Worm (Caenorhabditis elegans) whole organism, young adult: Measurements from ENCODE around the gene exos-4.1.

Source experiments
- B0019.2 ChIP-seq: fragments of 200-800 bp; sonication (Bioruptor generic); conservative IDR thresholded peaks from 2 replicates; pipeline ENCODE4 v1.3.6; 2022; ENCODE audit warnings: missing genetic modification reagents, missing genetic modification characterization, missing compliant biosample characterization
- B0035.1 ChIP-seq: sonication (generic microtip); optimal IDR thresholded peaks from 2 replicates; lab custom pipeline; 2016; ENCODE audit warnings: missing genetic modification characterization, mild to moderate bottlenecking, missing compliant biosample characterization, missing genotype, missing genetic modification reagents
- B0336.3 ChIP-seq: fragments of 200-800 bp; sonication (Bioruptor generic); IDR thresholded peaks from 2 replicates; pipeline ENCODE4 v1.3.6; 2022; ENCODE audit warnings: missing genetic modification characterization, missing compliant biosample characterization
- D2030.7 ChIP-seq: fragments of 200-800 bp; sonication (Bioruptor generic); IDR thresholded peaks from 2 replicates; pipeline ENCODE4 v1.3.6; 2022; ENCODE audit warnings: missing genetic modification reagents, missing genetic modification characterization, missing compliant biosample characterization
- F10E7.11 ChIP-seq: sonication (generic microtip); optimal IDR thresholded peaks from 2 replicates; lab custom pipeline; 2017; ENCODE audit warnings: mild to moderate bottlenecking, missing genetic modification characterization, moderate library complexity, missing compliant biosample characterization
- F23B12.7 ChIP-seq: sonication (generic microtip); optimal IDR thresholded peaks from 2 replicates; lab custom pipeline; 2017; ENCODE audit warnings: missing genetic modification characterization, mild to moderate bottlenecking, missing compliant biosample characterization, antibody characterized with exemption, moderate library complexity; ENCODE audit not compliant: insufficient read depth
- K11D2.4 ChIP-seq: fragments of 200-800 bp; sonication (Bioruptor generic); IDR thresholded peaks from 2 replicates; pipeline ENCODE4 v1.3.6; 2022; ENCODE audit warnings: missing genetic modification reagents, missing genetic modification characterization, missing compliant biosample characterization
- K12H6.12 ChIP-seq: fragments of 200-800 bp; sonication (Bioruptor generic); optimal IDR thresholded peaks from 2 replicates; lab custom pipeline; 2018; ENCODE audit warnings: mild to moderate bottlenecking, missing genetic modification characterization, missing compliant biosample characterization
- T26A5.8 ChIP-seq: sonication (generic microtip); optimal IDR thresholded peaks from 2 replicates; lab custom pipeline; 2016; ENCODE audit warnings: missing genetic modification characterization, missing compliant biosample characterization
- Y95B8A.8 ChIP-seq: fragments of 200-800 bp; sonication (Bioruptor generic); IDR thresholded peaks from 2 replicates; pipeline ENCODE4 v1.3.6; 2022; ENCODE audit warnings: missing genetic modification reagents, missing genetic modification characterization, missing compliant biosample characterization
- akir-1 ChIP-seq: fragments of 200-800 bp; sonication (Bioruptor generic); optimal IDR thresholded peaks from 2 replicates; lab custom pipeline; 2018; ENCODE audit warnings: mild to moderate bottlenecking, missing genetic modification characterization, moderate library complexity, missing compliant biosample characterization
- athp-1 ChIP-seq: sonication (generic microtip); optimal IDR thresholded peaks from 2 replicates; lab custom pipeline; 2017; ENCODE audit warnings: mild to moderate bottlenecking, missing genetic modification characterization, missing compliant biosample characterization
- cebp-1 ChIP-seq, 2 experiments: fragments of 200-800 bp in 1 of 2; sonication (Bioruptor generic) in 1 of 2; sonication (generic microtip) in 1 of 2; IDR thresholded peaks in 1 of 2; optimal IDR thresholded peaks in 1 of 2; 2 replicates each; pipeline versions ENCODE4 v1.3.6 to Lab custom; 2017 to 2022; ENCODE audit warnings: missing compliant biosample characterization in 2 of 2, missing genetic modification characterization in 2 of 2, mild to moderate bottlenecking in 1 of 2, missing genetic modification reagents in 1 of 2, moderate library complexity in 1 of 2
- cebp-2 ChIP-seq: fragments of 200-800 bp; sonication (Bioruptor generic); IDR thresholded peaks from 2 replicates; pipeline ENCODE4 v1.3.6; 2022; ENCODE audit warnings: missing genetic modification characterization, missing compliant biosample characterization
- ceh-100 ChIP-seq: fragments of 200-800 bp; sonication (Bioruptor generic); IDR thresholded peaks from 2 replicates; pipeline ENCODE4 v1.3.6; 2022; ENCODE audit warnings: missing genetic modification reagents, missing genetic modification characterization, missing compliant biosample characterization
- ceh-40 ChIP-seq: fragments of 200-800 bp; sonication (Bioruptor generic); IDR thresholded peaks from 2 replicates; pipeline ENCODE4 v1.3.6; 2022; ENCODE audit warnings: missing genetic modification characterization, missing compliant biosample characterization
- ceh-79 ChIP-seq: sonication (generic microtip); optimal IDR thresholded peaks from 2 replicates; lab custom pipeline; 2017; ENCODE audit warnings: mild to moderate bottlenecking, missing genetic modification characterization, missing compliant biosample characterization
- die-1 ChIP-seq: sonication (generic microtip); optimal IDR thresholded peaks from 2 replicates; lab custom pipeline; 2016; ENCODE audit warnings: missing genotype, mild to moderate bottlenecking, missing genetic modification characterization, missing compliant biosample characterization
- ekl-4 ChIP-seq: fragments of 200-800 bp; sonication (Bioruptor generic); IDR thresholded peaks from 2 replicates; pipeline ENCODE4 v1.3.6; 2022; ENCODE audit warnings: missing genetic modification reagents, missing genetic modification characterization, missing compliant biosample characterization
- gei-17 ChIP-seq: fragments of 200-800 bp; sonication (Bioruptor generic); optimal IDR thresholded peaks from 2 replicates; lab custom pipeline; 2018; ENCODE audit warnings: mild to moderate bottlenecking, missing genetic modification characterization, missing compliant biosample characterization
- him-1 ChIP-seq: sonication (generic microtip); optimal IDR thresholded peaks from 2 replicates; lab custom pipeline; 2016; ENCODE audit warnings: missing genotype, missing genetic modification reagents, missing genetic modification characterization, missing compliant biosample characterization
- hlh-12 ChIP-seq: sonication (generic microtip); optimal IDR thresholded peaks from 2 replicates; lab custom pipeline; 2016; ENCODE audit warnings: missing genetic modification characterization, missing compliant biosample characterization
- let-607 ChIP-seq, 2 experiments: fragments of 200-800 bp in 1 of 2; sonication (Bioruptor generic) in 1 of 2; sonication (generic microtip) in 1 of 2; optimal IDR thresholded peaks; 2 replicates each; lab custom pipeline; 2016 to 2018; ENCODE audit warnings: mild to moderate bottlenecking in 2 of 2, missing compliant biosample characterization in 2 of 2, missing genetic modification characterization in 2 of 2, moderate library complexity in 2 of 2, missing genotype in 1 of 2
- lin-35 ChIP-seq, 3 experiments: fragments of 150-350 bp in 2 of 3; sonication (generic microtip) in 1 of 3; optimal IDR thresholded peaks; 2 replicates each; lab custom pipeline; 2014 to 2018; ENCODE audit warnings: missing biosample characterization in 3 of 3, missing genetic modification characterization in 3 of 3, missing genetic modification reagents in 3 of 3
- lin-40 ChIP-seq: sonication (generic microtip); optimal IDR thresholded peaks from 2 replicates; lab custom pipeline; 2016; ENCODE audit warnings: missing genetic modification characterization, mild to moderate bottlenecking, missing compliant biosample characterization, missing genotype, missing genetic modification reagents
- lin-54 ChIP-seq: fragments of 200-800 bp; sonication (Bioruptor generic); optimal IDR thresholded peaks from 2 replicates; lab custom pipeline; 2018; ENCODE audit warnings: mild to moderate bottlenecking, missing genetic modification characterization, missing compliant biosample characterization
- madf-3 ChIP-seq: fragments of 200-800 bp; sonication (Bioruptor generic); IDR thresholded peaks from 2 replicates; pipeline ENCODE4 v1.3.6; 2022; ENCODE audit warnings: missing genetic modification reagents, missing genetic modification characterization, missing compliant biosample characterization
- madf-6 ChIP-seq: fragments of 200-800 bp; sonication (Bioruptor generic); IDR thresholded peaks from 2 replicates; pipeline ENCODE4 v1.3.6; 2022; ENCODE audit warnings: missing genetic modification reagents, missing genetic modification characterization, missing compliant biosample characterization
- madf-8 ChIP-seq: fragments of 200-800 bp; sonication (Bioruptor generic); conservative IDR thresholded peaks from 2 replicates; pipeline ENCODE4 v1.3.6; 2022; ENCODE audit warnings: missing genetic modification reagents, missing genetic modification characterization, missing compliant biosample characterization
- mel-28 ChIP-seq: sonication (generic microtip); optimal IDR thresholded peaks from 2 replicates; lab custom pipeline; 2016; ENCODE audit warnings: borderline replicate concordance, mild to moderate bottlenecking, missing genetic modification characterization, missing compliant biosample characterization
- mes-4 ChIP-seq: sonication (generic microtip); optimal IDR thresholded peaks from 2 replicates; lab custom pipeline; 2016; ENCODE audit warnings: missing genotype, missing genetic modification characterization, missing compliant biosample characterization
- nfya-1 ChIP-seq: sonication (generic microtip); optimal IDR thresholded peaks from 2 replicates; lab custom pipeline; 2017; ENCODE audit warnings: antibody characterized with exemption, missing compliant biosample characterization, missing genetic modification characterization, borderline replicate concordance; ENCODE audit not compliant: insufficient read depth
- nhr-179 ChIP-seq: sonication (generic microtip); optimal IDR thresholded peaks from 2 replicates; lab custom pipeline; 2016; ENCODE audit warnings: mild to moderate bottlenecking, missing genetic modification characterization, missing compliant biosample characterization
- nhr-27 ChIP-seq: fragments of 200-800 bp; sonication (Bioruptor generic); optimal IDR thresholded peaks from 2 replicates; lab custom pipeline; 2018; ENCODE audit warnings: mild to moderate bottlenecking, missing genetic modification characterization, moderate library complexity, missing compliant biosample characterization
- nhr-90 ChIP-seq: sonication (generic microtip); optimal IDR thresholded peaks from 2 replicates; lab custom pipeline; 2016; ENCODE audit warnings: missing genotype, mild to moderate bottlenecking, missing genetic modification characterization, missing compliant biosample characterization
- pha-4 ChIP-seq: fragments of 150-350 bp; sonication (generic microtip); optimal IDR thresholded peaks from 2 replicates; lab custom pipeline; 2014; ENCODE audit warnings: missing biosample characterization, missing genetic modification reagents, missing genetic modification characterization
- rcor-1 ChIP-seq: fragments of 200-800 bp; sonication (Bioruptor generic); IDR thresholded peaks from 2 replicates; pipeline ENCODE4 v1.3.6; 2022; ENCODE audit warnings: missing genetic modification reagents, missing genetic modification characterization, missing compliant biosample characterization
- rec-8 ChIP-seq, 2 experiments: sonication (generic microtip); optimal IDR thresholded peaks; 2 replicates each; lab custom pipeline; 2016; ENCODE audit warnings: mild to moderate bottlenecking in 2 of 2, missing genetic modification characterization in 2 of 2, missing genetic modification reagents in 2 of 2, missing genotype in 2 of 2, missing biosample characterization in 1 of 2, missing compliant biosample characterization in 1 of 2, moderate library complexity in 1 of 2
- snpc-1.1 ChIP-seq: sonication (generic microtip); optimal IDR thresholded peaks from 2 replicates; lab custom pipeline; 2017; ENCODE audit warnings: missing genetic modification characterization, mild to moderate bottlenecking, missing compliant biosample characterization, antibody characterized with exemption, moderate library complexity, missing genotype, missing genetic modification reagents; ENCODE audit not compliant: insufficient read depth
- snpc-3.4 ChIP-seq: sonication (generic microtip); optimal IDR thresholded peaks from 2 replicates; lab custom pipeline; 2017; ENCODE audit warnings: missing genetic modification characterization, mild to moderate bottlenecking, missing compliant biosample characterization, antibody characterized with exemption, moderate library complexity, missing genotype, missing genetic modification reagents
- unc-130 ChIP-seq: sonication (generic microtip); optimal IDR thresholded peaks from 2 replicates; lab custom pipeline; 2016; ENCODE audit warnings: missing genetic modification reagents, missing genetic modification characterization, missing compliant biosample characterization
- ztf-18 ChIP-seq: sonication (generic microtip); optimal IDR thresholded peaks from 2 replicates; lab custom pipeline; 2016; ENCODE audit warnings: missing genotype, mild to moderate bottlenecking, missing genetic modification characterization, missing compliant biosample characterization
- ztf-25 ChIP-seq: fragments of 200-800 bp; sonication (Bioruptor generic); IDR thresholded peaks from 2 replicates; pipeline ENCODE4 v1.3.6; 2022; ENCODE audit warnings: missing genetic modification reagents, missing genetic modification characterization, missing compliant biosample characterization
- ztf-28 ChIP-seq: fragments of 200-800 bp; sonication (Bioruptor generic); IDR thresholded peaks from 2 replicates; pipeline ENCODE4 v1.3.6; 2022; ENCODE audit warnings: missing genetic modification reagents, missing genetic modification characterization, missing compliant biosample characterization
- ztf-3 ChIP-seq: fragments of 200-800 bp; sonication (Bioruptor generic); optimal IDR thresholded peaks from 2 replicates; lab custom pipeline; 2018; ENCODE audit warnings: mild to moderate bottlenecking, missing genetic modification characterization, missing compliant biosample characterization
- ztf-6 ChIP-seq: fragments of 200-800 bp; sonication (Bioruptor generic); IDR thresholded peaks from 2 replicates; pipeline ENCODE4 v1.3.6; 2022; ENCODE audit warnings: missing genetic modification reagents, missing genetic modification characterization, missing compliant biosample characterization

Gene exos-4.1

DNA sequence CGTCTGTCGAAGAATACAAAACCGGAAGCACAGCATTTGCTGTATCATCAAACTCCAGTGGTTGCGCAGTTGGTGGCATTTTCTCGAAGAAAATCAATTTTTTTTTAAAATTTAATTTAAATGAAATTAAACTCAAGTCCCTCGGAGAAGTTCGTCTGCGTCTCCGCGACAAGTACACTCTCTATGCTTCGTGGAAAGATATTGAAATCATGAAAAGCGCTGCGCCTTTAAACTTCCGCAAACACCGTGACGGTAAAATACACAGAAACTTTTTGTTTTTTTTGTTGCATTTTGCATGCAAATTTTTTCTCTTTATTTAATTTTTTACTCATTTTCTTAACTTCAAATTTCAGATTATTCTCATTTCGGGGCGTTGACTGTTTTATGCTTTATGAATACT lies at the start of gene exos-4.1, which contains the start of the genes dli-1 and tin-9.2 (continued):
- TF ChIP-seq ceh-100 (GFP tag; lab: Robert Waterston, UW) (peak; percentile 42; the same call in 1 of the 2 replicates), mel-28 (tag; lab: Kevin White, UChicago) (no peak), die-1 (tag; lab: Kevin White, UChicago) (no peak), F10E7.11 (no peak), ceh-79 (tag; lab: Kevin White, UChicago) (no peak), B0336.3 (GFP tag; lab: Robert Waterston, UW) (no peak), K11D2.4 (GFP tag; lab: Robert Waterston, UW) (0 out of 2 replicates have a peak, but pooled peaks have one; percentile 11), him-1 (tag; lab: Kevin White, UChicago) (no peak), rec-8 (tag; optimal IDR thresholded peaks at IDR 0.05; lab: Kevin White, UChicago) (no peak), lin-54 (peak; percentile 71), hlh-12 (tag; lab: Kevin White, UChicago) (no peak), ztf-25 (GFP tag; lab: Robert Waterston, UW) (no peak), K12H6.12 (tag; lab: Kevin White, UChicago) (no peak), ztf-18 (tag; lab: Kevin White, UChicago) (no peak), ekl-4 (GFP tag; lab: Robert Waterston, UW) (no peak), rcor-1 (GFP tag; lab: Robert Waterston, UW) (peak; percentile 41; the same call in 1 of the 2 replicates), nhr-179 (no peak), ztf-28 (GFP tag; lab: Robert Waterston, UW) (no peak), athp-1 (tag; lab: Kevin White, UChicago) (no peak), nhr-27 (tag; lab: Kevin White, UChicago) (no peak), lin-35 (GFP tag; optimal IDR thresholded peaks at IDR 0.05; lab: Kevin White, UChicago) (peak in 1 of 3 experiments; percentile 25), nhr-90 (tag; lab: Kevin White, UChicago) (no peak), T26A5.8 (tag; lab: Kevin White, UChicago) (no peak), B0035.1 (no peak), ztf-3 (no peak), let-607 (tag; optimal IDR thresholded peaks at IDR 0.05; lab: Kevin White, UChicago) (no peak), madf-8 (GFP tag; lab: Robert Waterston, UW) (0 out of 2 replicates have a peak, but pooled peaks have one; percentile 4), B0019.2 (no peak), akir-1 (no peak), F23B12.7 (peak; percentile 84), lin-40 (peak; percentile 63), snpc-3.4 (tag; lab: Kevin White, UChicago) (peak; percentile 6), ceh-40 (GFP tag; lab: Robert Waterston, UW) (no peak), ztf-6 (GFP tag; lab: Robert Waterston, UW) (no peak), madf-6 (GFP tag; lab: Robert Waterston, UW) (peak; percentile 70), pha-4 (tag; lab: Kevin White, UChicago) (no peak), cebp-1 (GFP tag; IDR thresholded peaks at IDR 0.05; lab: Robert Waterston, UW) (no peak), cebp-1 (tag; optimal IDR thresholded peaks at IDR 0.05; lab: Kevin White, UChicago) (peak; percentile 77), snpc-1.1 (no peak), unc-130 (GFP tag; lab: Kevin White, UChicago) (no peak), mes-4 (tag; lab: Kevin White, UChicago) (no peak), cebp-2 (GFP tag; lab: Robert Waterston, UW) (no peak), Y95B8A.8 (GFP tag; lab: Robert Waterston, UW) (no peak), gei-17 (no peak), madf-3 (GFP tag; lab: Robert Waterston, UW) (no peak), nfya-1 (tag; lab: Kevin White, UChicago) (no peak), D2030.7 (GFP tag; lab: Robert Waterston, UW) (peak; percentile 52)
